Fruit fly (Drosophila melanogaster) whole organism: ENCODE results near the gene dhd.

ENCODE experiments used
- CG8478 ChIP-seq: fragments of >200 bp; optimal IDR thresholded peaks from 2 replicates; lab custom pipeline; 2018; ENCODE audit warnings: inconsistent platforms
- Dll ChIP-seq: fragments of >200 bp; optimal IDR thresholded peaks from 2 replicates; lab custom pipeline; 2017
- EcR ChIP-seq, 2 experiments: fragments of >200 bp; optimal IDR thresholded peaks; 2 replicates each; lab custom pipeline; 2017; ENCODE audit warnings: missing biosample characterization in 2 of 2, missing genetic modification characterization in 2 of 2, missing genetic modification reagents in 2 of 2
- pan ChIP-seq: fragments of >200 bp; optimal IDR thresholded peaks from 2 replicates; lab custom pipeline; 2017
- psq ChIP-seq: fragments of >200 bp; optimal IDR thresholded peaks from 2 replicates; lab custom pipeline; 2017
- usp ChIP-seq: fragments of >200 bp; optimal IDR thresholded peaks from 2 replicates; lab custom pipeline; 2017; ENCODE audit warnings: missing biosample characterization, missing genetic modification characterization, mixed read lengths

Gene dhd

DNA sequence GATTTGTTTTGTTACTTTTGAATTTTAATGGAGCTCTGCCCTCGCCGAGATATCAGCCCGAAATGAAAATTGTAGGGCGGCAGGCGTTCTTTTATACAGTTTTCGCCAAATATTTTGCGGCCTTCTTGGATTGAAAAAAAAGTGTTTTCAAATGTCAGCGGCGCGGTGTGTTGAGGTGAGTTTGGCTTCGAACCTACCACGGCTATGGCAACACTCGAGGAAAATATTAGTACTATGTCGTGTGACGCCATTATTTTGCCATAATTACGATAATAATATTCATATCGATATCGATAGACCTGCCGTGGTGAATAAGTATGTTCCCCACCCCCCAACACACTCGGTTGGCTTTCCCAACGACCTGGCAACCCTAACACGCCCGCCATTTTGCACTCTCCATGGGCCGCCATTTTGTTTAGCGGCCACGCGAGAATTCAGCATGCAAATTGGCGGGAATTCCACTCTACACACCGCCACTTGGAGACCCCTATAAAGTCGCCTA lies at the start of gene dhd, which contains the start of gene TrxT:
TSS of gene dhd (plus strand) at position 334 of the 502 bp plus-strand sequence.
TSS of gene TrxT (minus strand) at position 51 of the 502 bp plus-strand sequence.
- no peak for TF ChIP-seq psq (lab: Kevin White, UChicago)
- TF ChIP-seq Dll: no peak
- TF ChIP-seq EcR (GFP tag; optimal IDR thresholded peaks at IDR 0.05; lab: Kevin White, UChicago): no peak
- TF ChIP-seq CG8478 (lab: Kevin White, UChicago): no peak
- TF ChIP-seq usp: no peak
- TF ChIP-seq pan: no peak

- TF ChIP-seq Dll: no peak
Observed at dm6 chrX:5285835-5286234, 26.1 kb upstream of the dhd start.

dm6 chrX:5286513-5286912 lies 25.5 kb upstream of the dhd start:
- no peak for TF ChIP-seq pan
- no peak for TF ChIP-seq EcR (GFP tag; optimal IDR thresholded peaks at IDR 0.05; lab: Kevin White, UChicago)
- TF ChIP-seq psq (lab: Kevin White, UChicago): no peak
- TF ChIP-seq usp: no peak
- TF ChIP-seq CG8478 (lab: Kevin White, UChicago): no peak
- TF ChIP-seq Dll: no peak

- TF ChIP-seq EcR (GFP tag; optimal IDR thresholded peaks at IDR 0.05; lab: Kevin White, UChicago) (no peak), CG8478 (lab: Kevin White, UChicago) (no peak), pan (no peak), Dll (no peak), psq (lab: Kevin White, UChicago) (no peak), usp (no peak)
Observed at dm6 chrX:5289692-5290091, 22.3 kb upstream of the dhd start.

DNA sequence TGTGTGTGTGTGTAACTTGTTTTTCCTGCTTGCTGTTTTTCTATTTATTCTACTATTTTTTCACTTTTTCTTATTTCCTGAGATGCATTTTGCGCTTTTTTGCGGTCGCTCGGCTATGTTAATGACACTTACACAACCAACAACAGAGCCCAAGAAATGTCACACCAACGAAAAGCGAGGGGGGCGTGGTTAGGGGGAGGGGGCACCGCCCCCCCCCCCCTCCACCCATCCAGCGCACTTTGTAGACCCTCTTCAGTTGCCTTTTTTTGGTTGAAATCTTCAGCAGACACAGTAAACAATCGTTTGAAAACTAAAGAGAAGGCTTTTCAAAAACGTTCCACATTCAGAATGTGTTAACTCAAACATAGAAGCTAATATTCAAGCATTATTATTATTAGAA lies 18.8 kb upstream of the dhd start:
- no peak for TF ChIP-seq psq (lab: Kevin White, UChicago)
- no peak for TF ChIP-seq pan
- TF ChIP-seq Dll: no peak
- no peak for TF ChIP-seq CG8478 (lab: Kevin White, UChicago)
- no peak for TF ChIP-seq usp
- TF ChIP-seq EcR (GFP tag; optimal IDR thresholded peaks at IDR 0.05; lab: Kevin White, UChicago): no peak

- TF ChIP-seq CG8478 (lab: Kevin White, UChicago) (no peak), EcR (GFP tag; optimal IDR thresholded peaks at IDR 0.05; lab: Kevin White, UChicago) (no peak), pan (no peak), psq (lab: Kevin White, UChicago) (no peak), usp (no peak), Dll (no peak)
Observed at dm6 chrX:5295766-5296165, 16.2 kb upstream of the dhd start, which contains the start of gene CG42749. CG42749 (plus strand) TSS chrX:5296066.

DNA sequence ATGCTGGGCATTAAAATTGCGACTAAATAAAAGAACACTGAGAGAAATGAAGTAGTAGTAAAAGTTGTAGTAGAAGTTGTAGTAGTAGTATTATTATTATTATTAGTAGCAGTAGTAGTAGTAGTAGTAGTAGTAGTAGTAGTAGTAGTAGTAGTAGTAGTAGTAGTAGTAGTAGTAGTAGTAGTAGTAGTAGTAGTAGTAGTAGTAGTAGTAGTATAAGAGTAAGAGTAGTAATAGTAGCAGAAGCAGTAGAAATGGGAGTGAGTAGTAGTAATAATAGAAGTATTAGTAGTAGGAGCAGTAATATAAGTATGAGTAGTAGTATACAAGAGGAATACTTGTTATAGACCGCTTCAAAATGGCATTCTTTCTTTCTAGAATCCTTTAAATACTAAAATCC lies 12.0 kb upstream of the dhd start:
- no peak for TF ChIP-seq psq (lab: Kevin White, UChicago)
- TF ChIP-seq Dll: no peak
- no peak for TF ChIP-seq EcR (GFP tag; optimal IDR thresholded peaks at IDR 0.05; lab: Kevin White, UChicago)
- no peak for TF ChIP-seq usp
- TF ChIP-seq pan: no peak
- no peak for TF ChIP-seq CG8478 (lab: Kevin White, UChicago)

dm6 chrX:5300623-5301283 lies 11.2 kb upstream of the dhd start:
- TF ChIP-seq Dll: no peak
- no peak for TF ChIP-seq EcR (GFP tag; optimal IDR thresholded peaks at IDR 0.05; lab: Kevin White, UChicago)
- TF ChIP-seq usp: no peak
- TF ChIP-seq pan: no peak
- TF ChIP-seq CG8478 (lab: Kevin White, UChicago): no peak
- TF ChIP-seq psq (lab: Kevin White, UChicago): no peak

- no peak for TF ChIP-seq pan
- no peak for TF ChIP-seq usp
- no peak for TF ChIP-seq EcR (GFP tag; optimal IDR thresholded peaks at IDR 0.05; lab: Kevin White, UChicago)
- TF ChIP-seq CG8478 (lab: Kevin White, UChicago): no peak
- no peak for TF ChIP-seq Dll
- no peak for TF ChIP-seq psq (lab: Kevin White, UChicago)
Observed at dm6 chrX:5305591-5305990, 6.4 kb upstream of the dhd start, which contains the start of gene CG3323. CG3323 (minus strand) TSS chrX:5305691.

- TF ChIP-seq usp (no peak), psq (lab: Kevin White, UChicago) (no peak)
Observed at dm6 chrX:5307317-5307716, 4.7 kb upstream of the dhd start, which contains the start of gene CG17764. CG17764 (minus strand) TSS chrX:5307417.

DNA sequence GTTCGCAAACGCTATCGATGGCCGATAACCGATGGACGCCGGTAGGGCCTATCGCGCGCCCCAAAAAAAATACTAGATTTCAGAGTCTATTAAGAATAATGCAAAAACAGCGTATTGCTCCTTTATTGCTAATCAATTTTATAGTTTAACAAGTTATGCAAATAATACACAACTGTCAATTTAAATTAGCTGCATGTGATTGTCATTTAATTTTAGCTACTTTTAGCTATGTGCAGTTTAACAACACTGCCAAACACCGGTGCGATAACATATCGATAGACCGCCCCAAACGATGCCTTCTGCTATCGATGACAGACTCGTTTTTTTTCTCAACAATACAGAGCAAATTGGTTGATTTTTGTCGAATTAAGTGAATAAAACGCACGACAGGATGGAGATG lies 3.0 kb upstream of the dhd start, which contains the start of the genes Cdk7 and snf:
TSS of gene Cdk7 (minus strand) at position 21 of the 400 bp plus-strand sequence.
TSS of gene snf (plus strand) at position 280 of the 400 bp plus-strand sequence.
- TF ChIP-seq CG8478 (lab: Kevin White, UChicago) (no peak), psq (lab: Kevin White, UChicago) (no peak), EcR (GFP tag; optimal IDR thresholded peaks at IDR 0.05; lab: Kevin White, UChicago) (no peak), usp (no peak)

- no peak for TF ChIP-seq psq (lab: Kevin White, UChicago)
- TF ChIP-seq Dll: no peak
- TF ChIP-seq pan: no peak
- no peak for TF ChIP-seq CG8478 (lab: Kevin White, UChicago)
- no peak for TF ChIP-seq usp
- no peak for TF ChIP-seq EcR (GFP tag; optimal IDR thresholded peaks at IDR 0.05; lab: Kevin White, UChicago)
Observed at dm6 chrX:5312958-5313357, 987 bp downstream of the dhd start, which contains the start of gene CG4198. CG4198 (plus strand) TSS chrX:5313258.

DNA sequence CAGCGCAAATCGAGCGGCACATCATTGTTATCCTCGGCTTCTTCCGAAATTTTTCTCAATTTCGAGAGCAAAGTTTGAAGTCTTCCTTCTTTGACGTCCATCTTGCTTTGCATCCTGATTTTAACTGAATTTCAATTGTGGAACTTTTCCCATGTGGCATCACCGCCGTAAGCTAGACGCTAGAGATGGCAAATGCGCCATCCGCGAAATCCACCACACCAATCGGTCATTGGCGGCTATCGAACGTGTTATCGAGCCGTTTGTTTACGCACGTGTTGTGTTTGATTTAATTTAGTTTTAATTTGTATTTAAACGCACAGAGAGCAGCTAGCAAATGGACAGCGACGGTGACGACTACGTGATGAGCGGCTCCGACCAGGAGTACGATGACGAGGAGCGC lies 5.2 kb downstream of the dhd start, which contains the start of the genes CG15930 and Sas10:
TSS of gene CG15930 (minus strand) at position 126 of the 400 bp plus-strand sequence.
TSS of gene Sas10 (plus strand) at position 240 of the 400 bp plus-strand sequence.
- TF ChIP-seq Dll (no peak), EcR (GFP tag; optimal IDR thresholded peaks at IDR 0.05; lab: Kevin White, UChicago) (no peak), pan (no peak), psq (lab: Kevin White, UChicago) (no peak), CG8478 (lab: Kevin White, UChicago) (no peak), usp (no peak)
